Fruit fly (Drosophila melanogaster) S2 (cell line): ENCODE measurements around the gene Rpt6.
A peak's percentile ranks its signal among the peaks of the same experiment; 100 is the strongest.

Experiments used
- CG8478 ChIP-seq: fragments of >200 bp; optimal IDR thresholded peaks from 2 replicates; lab custom pipeline; 2018
- CTCF ChIP-seq, 2 experiments: fragments of >200 bp; optimal IDR thresholded peaks; 2 replicates each; lab custom pipeline; 2018

Gene Rpt6

DNA sequence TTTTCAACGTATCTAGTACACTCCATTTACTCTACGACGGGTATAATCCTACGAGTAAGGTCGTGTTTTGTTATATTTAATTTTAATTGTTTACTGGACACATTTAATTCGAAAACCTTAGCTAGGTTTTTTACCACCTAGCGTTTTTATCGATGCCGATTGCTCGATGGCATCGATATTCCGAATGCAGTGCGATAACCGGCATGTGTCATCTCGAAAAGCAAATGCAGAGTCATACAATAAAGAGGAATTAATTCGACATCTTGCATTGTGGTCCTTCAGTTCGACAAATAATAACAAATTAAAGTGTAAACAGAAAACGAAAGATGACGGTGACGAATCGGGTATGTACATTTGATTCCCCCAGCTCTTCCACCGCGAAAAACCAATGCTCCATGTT, at the start of gene Rpt6:
TSS of gene Rpt6 (plus strand) at position 201 of the 400 bp plus-strand sequence.
- no peak for TF ChIP-seq CG8478 (lab: Kevin White, UChicago)
- TF ChIP-seq CTCF (optimal IDR thresholded peaks at IDR 0.05; lab: Kevin White, UChicago) = peak in 1 of 2 experiments; percentile 15

- no peak for TF ChIP-seq CG8478 (lab: Kevin White, UChicago)
- TF ChIP-seq CTCF (optimal IDR thresholded peaks at IDR 0.05; lab: Kevin White, UChicago) = no peak
Observed at dm6 chrX:21276494-21276893, 39.4 kb upstream of the Rpt6 start.

- TF ChIP-seq CTCF (optimal IDR thresholded peaks at IDR 0.05; lab: Kevin White, UChicago) (no peak), CG8478 (lab: Kevin White, UChicago) (no peak)
Observed at dm6 chrX:21279311-21279890, 36.5 kb upstream of the Rpt6 start.

- TF ChIP-seq CTCF (optimal IDR thresholded peaks at IDR 0.05; lab: Kevin White, UChicago) = no peak
- TF ChIP-seq CG8478 (lab: Kevin White, UChicago) = no peak
Observed at dm6 chrX:21280629-21281028, 35.2 kb upstream of the Rpt6 start.

DNA sequence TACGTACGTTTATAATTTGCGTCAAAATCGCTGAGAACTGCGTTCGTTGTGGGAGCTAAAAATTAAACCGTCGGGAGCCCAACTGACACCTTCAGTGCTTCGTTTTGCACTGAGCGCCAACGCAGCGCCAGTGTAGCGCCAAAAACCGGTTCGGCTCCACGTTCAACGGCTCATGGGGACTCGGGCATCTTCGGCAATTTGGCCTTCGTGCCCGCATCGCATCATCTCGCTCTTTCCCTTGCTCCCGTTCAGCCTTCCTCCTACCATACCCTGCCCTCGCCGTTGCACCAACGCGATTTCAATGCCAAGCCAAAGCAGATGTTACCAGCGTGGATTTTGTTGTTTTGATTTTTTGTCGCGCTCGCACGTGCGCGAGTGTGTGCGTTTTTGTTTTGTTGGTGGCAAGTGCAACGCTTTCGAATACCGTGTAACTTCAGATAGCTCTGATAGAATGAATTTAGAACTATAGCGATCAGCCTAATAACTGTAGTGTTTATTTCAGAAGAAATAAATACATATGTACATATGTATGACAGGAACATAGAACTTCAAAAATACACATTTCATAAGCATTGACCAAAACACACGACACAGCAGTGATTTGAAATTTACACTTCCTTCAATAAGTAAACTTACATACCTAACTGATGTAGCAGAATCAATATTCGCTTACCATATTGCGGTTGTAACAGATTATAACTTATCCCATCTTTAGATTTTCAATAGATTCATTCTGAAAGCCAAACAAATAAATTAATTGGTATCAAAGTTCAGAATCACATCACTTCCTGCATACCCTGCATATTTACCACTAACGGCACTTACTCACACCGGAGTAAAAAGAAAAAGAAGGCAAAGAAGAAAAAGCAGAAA, 34.6 kb upstream of the Rpt6 start, which contains the start of gene Mnr:
TSS of gene Mnr (minus strand) at position 133 of the 873 bp plus-strand sequence.
- TF ChIP-seq CTCF (optimal IDR thresholded peaks at IDR 0.05; lab: Kevin White, UChicago) = no peak
- TF ChIP-seq CG8478 (lab: Kevin White, UChicago) = peak; percentile 23

DNA sequence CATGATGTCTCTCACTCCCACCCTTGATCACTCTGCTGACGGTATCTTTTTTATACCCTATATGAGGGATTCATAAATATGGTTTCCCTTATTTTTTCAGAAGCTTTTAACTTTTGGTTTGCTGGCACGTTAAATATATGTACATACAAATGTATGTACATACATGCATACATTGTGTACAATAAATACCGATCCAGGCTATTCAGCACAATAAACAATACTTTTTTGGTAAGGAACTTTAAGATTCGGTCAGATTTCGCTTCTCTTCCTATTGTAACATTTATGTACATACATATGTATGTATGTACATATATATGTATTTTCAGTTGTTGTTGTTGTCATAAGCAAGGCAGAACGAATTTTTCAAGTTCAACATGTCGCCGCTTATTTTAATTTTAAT, 33.8 kb upstream of the Rpt6 start:
- TF ChIP-seq CTCF (optimal IDR thresholded peaks at IDR 0.05; lab: Kevin White, UChicago) = no peak
- no peak for TF ChIP-seq CG8478 (lab: Kevin White, UChicago)

dm6 chrX:21285001-21285400, 30.9 kb upstream of the Rpt6 start, which contains the start of gene CG1494:
Gene CG1494, plus strand, starts transcription at chrX:21285301.
- TF ChIP-seq CTCF (optimal IDR thresholded peaks at IDR 0.05; lab: Kevin White, UChicago) (no peak), CG8478 (lab: Kevin White, UChicago) (no peak)

- no peak for TF ChIP-seq CTCF (optimal IDR thresholded peaks at IDR 0.05; lab: Kevin White, UChicago)
- TF ChIP-seq CG8478 (lab: Kevin White, UChicago) = no peak
Observed at dm6 chrX:21306485-21307142, 9.2 kb upstream of the Rpt6 start, which contains the start of gene Abca3. Gene Abca3, minus strand, starts transcription at chrX:21306665.

DNA sequence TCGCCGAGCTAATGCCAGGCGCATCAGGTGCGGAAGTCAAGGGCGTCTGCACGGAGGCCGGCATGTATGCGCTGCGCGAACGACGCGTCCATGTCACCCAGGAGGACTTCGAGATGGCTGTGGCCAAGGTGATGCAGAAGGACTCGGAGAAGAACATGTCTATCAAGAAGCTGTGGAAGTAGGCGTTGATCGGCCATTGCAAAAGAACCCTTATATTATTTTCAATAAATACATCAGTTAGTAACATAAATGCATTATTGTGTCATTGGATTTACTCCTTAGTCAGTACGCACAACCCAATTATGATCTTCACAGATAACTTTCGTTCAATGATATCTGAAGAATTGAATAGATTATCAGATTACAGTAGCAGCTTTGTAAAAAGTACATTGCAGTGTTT, 1.6 kb downstream of the Rpt6 start, which contains the start of gene CG1801:
TSS of gene CG1801 (minus strand) at position 101 of the 400 bp plus-strand sequence.
- TF ChIP-seq CTCF (optimal IDR thresholded peaks at IDR 0.05; lab: Kevin White, UChicago) (no peak), CG8478 (lab: Kevin White, UChicago) (no peak)

dm6 chrX:21319202-21319772, 3.4 kb downstream of the Rpt6 start, which contains the start of the genes SLIRP1 and anox:
Gene SLIRP1, minus strand, starts transcription at chrX:21319296.
Gene anox, minus strand, starts transcription at chrX:21319296.
- TF ChIP-seq CTCF (optimal IDR thresholded peaks at IDR 0.05; lab: Kevin White, UChicago) (no peak), CG8478 (lab: Kevin White, UChicago) (no peak)

- TF ChIP-seq CTCF (optimal IDR thresholded peaks at IDR 0.05; lab: Kevin White, UChicago) = no peak
- no peak for TF ChIP-seq CG8478 (lab: Kevin White, UChicago)
Observed at dm6 chrX:21322289-21322981, 6.6 kb downstream of the Rpt6 start.

dm6 chrX:21323171-21323695, 7.4 kb downstream of the Rpt6 start:
- TF ChIP-seq CTCF (optimal IDR thresholded peaks at IDR 0.05; lab: Kevin White, UChicago) (no peak), CG8478 (lab: Kevin White, UChicago) (no peak)

- TF ChIP-seq CG8478 (lab: Kevin White, UChicago) = no peak
- TF ChIP-seq CTCF (optimal IDR thresholded peaks at IDR 0.05; lab: Kevin White, UChicago) = peak in 1 of 2 experiments; percentile 23
Observed at dm6 chrX:21323933-21324688, 8.3 kb downstream of the Rpt6 start, which contains the start of the genes Dd and CG1486. Gene Dd, minus strand, starts transcription at chrX:21324009. Gene CG1486, plus strand, starts transcription at chrX:21324046.
